Fruit fly (Drosophila melanogaster) whole organism, prepupa: ENCODE data around the gene Eip78C.

Experiments used
- CG11902 ChIP-seq: fragments of 200-800 bp; sonication (Bioruptor generic); optimal IDR thresholded peaks from 3 replicates; lab custom pipeline; 2016; ENCODE audit warnings: missing biosample characterization, missing genetic modification characterization
- CG6808 ChIP-seq: fragments of 200-800 bp; sonication (Bioruptor generic); optimal IDR thresholded peaks from 3 replicates; lab custom pipeline; 2017; ENCODE audit warnings: missing biosample characterization, missing genetic modification characterization, mild to moderate bottlenecking, moderate library complexity, missing genetic modification reagents
- CG8119 ChIP-seq: fragments of 200-800 bp; sonication (Bioruptor generic); IDR thresholded peaks from 3 replicates; pipeline ENCODE4 v1.3.6; 2022; ENCODE audit warnings: missing biosample characterization, missing genetic modification characterization
- Eip78C ChIP-seq: fragments of 200-800 bp; sonication (Bioruptor generic); peaks from one replicate; lab custom pipeline; 2016; ENCODE audit warnings: missing biosample characterization, missing genetic modification characterization
- Gug ChIP-seq: fragments of 200-800 bp; sonication (Bioruptor generic); IDR thresholded peaks from 2 replicates; pipeline ENCODE4 v1.3.6; 2022; ENCODE audit warnings: missing biosample characterization, missing genetic modification characterization
- OdsH ChIP-seq: fragments of 200-800 bp; sonication (Bioruptor generic); optimal IDR thresholded peaks from 3 replicates; lab custom pipeline; 2016; ENCODE audit warnings: missing biosample characterization, missing genetic modification characterization
- Sox102F ChIP-seq: fragments of 200-800 bp; sonication (Bioruptor generic); optimal IDR thresholded peaks from 2 replicates; lab custom pipeline; 2016; ENCODE audit warnings: missing biosample characterization, mild to moderate bottlenecking, missing genetic modification characterization
- esn ChIP-seq: fragments of 200-800 bp; sonication (Bioruptor generic); optimal IDR thresholded peaks from 2 replicates; lab custom pipeline; 2016; ENCODE audit warnings: missing biosample characterization, mild to moderate bottlenecking, missing genetic modification characterization, moderate library complexity
- fkh ChIP-seq: fragments of 200-800 bp; sonication (Bioruptor generic); optimal IDR thresholded peaks from 3 replicates; lab custom pipeline; 2017; ENCODE audit warnings: missing biosample characterization, mild to moderate bottlenecking, missing genetic modification characterization, moderate library complexity
- vri ChIP-seq: fragments of 200-800 bp; sonication (Bioruptor generic); optimal IDR thresholded peaks from 3 replicates; lab custom pipeline; 2016; ENCODE audit warnings: missing biosample characterization, mild to moderate bottlenecking, missing genetic modification characterization

DNA sequence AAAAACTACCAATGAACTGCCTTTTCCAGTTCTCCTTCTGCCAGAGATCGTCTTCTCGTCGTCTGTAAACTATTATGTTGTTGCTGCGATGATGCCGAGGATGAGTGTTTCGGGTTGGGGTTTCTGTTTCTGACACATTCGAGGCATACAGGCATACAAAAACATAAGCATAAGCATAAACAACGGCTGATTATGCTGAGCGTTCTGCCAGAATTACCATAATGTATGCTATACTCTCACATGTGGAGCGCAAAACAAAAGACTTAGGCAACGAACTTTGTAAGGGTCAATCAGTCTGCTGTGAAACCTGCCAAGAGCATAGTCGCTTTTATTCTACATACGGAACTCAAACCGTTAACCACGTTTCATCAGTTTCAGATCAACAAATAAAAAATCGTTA lies 67.8 kb downstream of the Eip78C start, which contains the start of gene Cpr78Cb:
- no peak for TF ChIP-seq fkh (GFP tag; lab: Kevin White, UChicago)
- no peak for TF ChIP-seq CG11902 (GFP tag; lab: Kevin White, UChicago)
- TF ChIP-seq vri (GFP tag; lab: Kevin White, UChicago): no peak
- TF ChIP-seq CG8119: no peak
- TF ChIP-seq CG6808 (GFP tag; lab: Kevin White, UChicago): no peak
- no peak for TF ChIP-seq Gug
- no peak for TF ChIP-seq Sox102F (GFP tag; lab: Kevin White, UChicago)
- no peak for TF ChIP-seq Eip78C (GFP tag; lab: Kevin White, UChicago)
- TF ChIP-seq OdsH (GFP tag; lab: Kevin White, UChicago): no peak
- TF ChIP-seq esn: no peak
